Fruit fly (Drosophila melanogaster) S2 (cell line): Measurements from ENCODE around the gene CG32988.

ENCODE experiments used
- CG8478 ChIP-seq: fragments of >200 bp; optimal IDR thresholded peaks from 2 replicates; lab custom pipeline; 2018
- CTCF ChIP-seq, 2 experiments: fragments of >200 bp; optimal IDR thresholded peaks; 2 replicates each; lab custom pipeline; 2018

- TF ChIP-seq CTCF (optimal IDR thresholded peaks at IDR 0.05; lab: Kevin White, UChicago) (no peak), CG8478 (lab: Kevin White, UChicago) (no peak)
These were observed 22.5 kb upstream of the CG32988 start for dm6 chr2L:8842262-8842561.
